Fruit fly (Drosophila melanogaster) whole organism, pupa: Measurements from ENCODE around the gene Spn28F.

Source experiments
- CG32121 ChIP-seq: fragments of 200-800 bp; sonication (Bioruptor generic); IDR thresholded peaks from 2 replicates; pipeline ENCODE4 v1.3.6; 2022; ENCODE audit warnings: missing biosample characterization, missing genetic modification characterization
- EcR ChIP-seq: fragments of 200-800 bp; sonication (Bioruptor generic); optimal IDR thresholded peaks from 3 replicates; lab custom pipeline; 2019; ENCODE audit warnings: missing biosample characterization, missing genetic modification characterization, mild to moderate bottlenecking, moderate library complexity, missing genetic modification reagents
- Pif1A ChIP-seq: fragments of 200-800 bp; sonication (Bioruptor generic); optimal IDR thresholded peaks from 3 replicates; lab custom pipeline; 2016; ENCODE audit warnings: missing biosample characterization, missing genetic modification characterization
- Snoo ChIP-seq: fragments of 200-800 bp; sonication (Bioruptor generic); optimal IDR thresholded peaks from 3 replicates; lab custom pipeline; 2017; ENCODE audit warnings: missing biosample characterization, mild to moderate bottlenecking, missing genetic modification characterization, inconsistent platforms

DNA sequence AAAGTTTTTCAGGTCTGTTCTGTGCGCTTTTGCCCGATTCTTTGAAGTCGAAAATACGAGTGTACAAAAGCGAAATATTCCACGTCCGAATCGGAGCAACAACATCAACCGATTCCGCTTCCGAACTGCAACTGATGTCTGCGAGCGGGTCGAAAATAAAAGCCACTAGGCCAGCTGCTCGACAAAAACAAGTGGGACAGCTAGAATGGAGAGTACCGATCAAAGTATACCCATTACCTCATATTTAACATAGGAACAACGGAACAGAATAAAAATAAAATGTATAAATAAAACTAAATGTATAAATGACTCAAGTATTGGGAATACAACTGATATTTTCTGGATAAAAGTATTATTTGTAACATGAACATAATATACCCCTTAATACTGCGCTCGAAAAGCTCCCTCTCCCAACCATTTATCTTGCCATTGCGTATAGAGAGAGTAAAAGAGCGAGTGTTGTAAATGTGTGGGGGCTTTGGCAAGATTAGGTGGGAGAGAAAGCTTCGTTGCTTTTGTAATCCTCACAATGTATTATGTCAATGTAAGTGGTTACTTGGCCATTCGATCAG, 36.5 kb downstream of the Spn28F start, which contains the start of gene SLC5A11:
- TF ChIP-seq EcR (GFP tag; lab: Kevin White, UChicago), result peak; percentile 52
- TF ChIP-seq CG32121, result peak; percentile 98
- peak; percentile 78 for TF ChIP-seq Pif1A (GFP tag; lab: Kevin White, UChicago)
- peak; percentile 99 for TF ChIP-seq Snoo (tag; lab: Kevin White, UChicago)
